Fruit fly (Drosophila melanogaster) whole organism, embryonic: ENCODE results near the gene CG34435.
A peak's percentile ranks its signal among the peaks of the same experiment; 100 is the strongest.

Experiments
- B-H1 ChIP-seq: fragments of 200-800 bp; sonication (Bioruptor generic); IDR thresholded peaks from 3 replicates; pipeline ENCODE4 v1.3.6; 2022; ENCODE audit warnings: missing biosample characterization, missing genetic modification characterization
- CG10209 ChIP-seq: fragments of 200-800 bp; sonication (Bioruptor generic); optimal IDR thresholded peaks from 3 replicates; lab custom pipeline; 2017; ENCODE audit warnings: missing biosample characterization, mild to moderate bottlenecking, missing genetic modification characterization, missing genetic modification reagents
- CG10959 ChIP-seq: fragments of 200-800 bp; sonication (Bioruptor generic); IDR thresholded peaks from 2 replicates; pipeline ENCODE4 v1.3.6; 2022; ENCODE audit warnings: missing biosample characterization, missing genetic modification characterization
- CG10979 ChIP-seq: fragments of 200-800 bp; sonication (Bioruptor generic); optimal IDR thresholded peaks from 2 replicates; lab custom pipeline; 2018; ENCODE audit warnings: missing biosample characterization, mild to moderate bottlenecking, missing genetic modification characterization, moderate library complexity
- CG11398 ChIP-seq: fragments of 200-800 bp; sonication (Bioruptor generic); optimal IDR thresholded peaks from 2 replicates; lab custom pipeline; 2016; ENCODE audit warnings: missing biosample characterization, missing genetic modification characterization
- CG1233 ChIP-seq: fragments of 200-800 bp; sonication (Bioruptor generic); optimal IDR thresholded peaks from 4 replicates; lab custom pipeline; 2018; ENCODE audit warnings: missing biosample characterization, mild to moderate bottlenecking, missing genetic modification characterization
- CG13775 ChIP-seq: fragments of 200-800 bp; sonication (Bioruptor generic); optimal IDR thresholded peaks from 3 replicates; lab custom pipeline; 2017; ENCODE audit warnings: missing biosample characterization, mild to moderate bottlenecking, missing genetic modification characterization
- CG15073 ChIP-seq: fragments of 200-800 bp; sonication (Bioruptor generic); optimal IDR thresholded peaks from 2 replicates; lab custom pipeline; 2016; ENCODE audit warnings: missing biosample characterization, missing genetic modification characterization
- CG1603 ChIP-seq: fragments of 200-800 bp; sonication (Bioruptor generic); optimal IDR thresholded peaks from 2 replicates; lab custom pipeline; 2019; ENCODE audit warnings: missing biosample characterization, mild to moderate bottlenecking, missing genetic modification characterization, moderate library complexity
- CG16815 ChIP-seq: fragments of 200-800 bp; sonication (Bioruptor generic); optimal IDR thresholded peaks from 3 replicates; lab custom pipeline; 2017; ENCODE audit warnings: missing biosample characterization, mild to moderate bottlenecking, missing genetic modification characterization
- CG16863 ChIP-seq: fragments of 200-800 bp; sonication (Bioruptor generic); optimal IDR thresholded peaks from 3 replicates; lab custom pipeline; 2016; ENCODE audit warnings: missing biosample characterization, missing genetic modification characterization
- CG18599 ChIP-seq: fragments of 200-800 bp; sonication (Bioruptor generic); optimal IDR thresholded peaks from 3 replicates; lab custom pipeline; 2017; ENCODE audit warnings: missing biosample characterization, missing genetic modification characterization, mild to moderate bottlenecking, moderate library complexity, missing genetic modification reagents
- CG2120 ChIP-seq: fragments of 200-800 bp; sonication (Bioruptor generic); optimal IDR thresholded peaks from 3 replicates; lab custom pipeline; 2016; ENCODE audit warnings: missing biosample characterization, missing genetic modification characterization
- CG30403 ChIP-seq: fragments of 200-800 bp; sonication (Bioruptor generic); optimal IDR thresholded peaks from 3 replicates; lab custom pipeline; 2016; ENCODE audit warnings: missing biosample characterization, missing genetic modification characterization
- CG30431 ChIP-seq: fragments of 200-800 bp; sonication (Bioruptor generic); optimal IDR thresholded peaks from 2 replicates; lab custom pipeline; 2017; ENCODE audit warnings: missing biosample characterization, missing genetic modification characterization
- CG32772 ChIP-seq: fragments of 200-800 bp; sonication (Bioruptor generic); IDR thresholded peaks from 2 replicates; pipeline ENCODE4 v1.3.6; 2022; ENCODE audit warnings: missing biosample characterization, missing genetic modification characterization
- CG4820 ChIP-seq: fragments of 200-800 bp; sonication (Bioruptor generic); optimal IDR thresholded peaks from 3 replicates; lab custom pipeline; 2016; ENCODE audit warnings: missing biosample characterization, missing genetic modification characterization
- CG6683 ChIP-seq: fragments of 200-800 bp; sonication (Bioruptor generic); optimal IDR thresholded peaks from 2 replicates; lab custom pipeline; 2017; ENCODE audit warnings: missing biosample characterization, mild to moderate bottlenecking, missing genetic modification characterization, missing genetic modification reagents
- CG6689 ChIP-seq: fragments of 200-800 bp; sonication (Bioruptor generic); IDR thresholded peaks from 2 replicates; pipeline ENCODE4 v1.3.6; 2022; ENCODE audit warnings: missing biosample characterization, missing genetic modification characterization
- CG7786 ChIP-seq: fragments of 200-800 bp; sonication (Bioruptor generic); optimal IDR thresholded peaks from 2 replicates; lab custom pipeline; 2016; ENCODE audit warnings: missing biosample characterization, missing genetic modification characterization
- CG8765 ChIP-seq: fragments of 200-800 bp; sonication (Bioruptor generic); IDR thresholded peaks from 2 replicates; pipeline ENCODE4 v1.3.6; 2022; ENCODE audit warnings: missing biosample characterization, missing genetic modification characterization
- CG8924 ChIP-seq: fragments of 200-800 bp; optimal IDR thresholded peaks from 3 replicates; lab custom pipeline; 2019; ENCODE audit warnings: missing biosample characterization, mild to moderate bottlenecking, missing genetic modification characterization, moderate library complexity
- CG9609 ChIP-seq: fragments of 200-800 bp; sonication (Bioruptor generic); optimal IDR thresholded peaks from 3 replicates; lab custom pipeline; 2016; ENCODE audit warnings: missing biosample characterization, missing genetic modification characterization
- Chrac-16 ChIP-seq: fragments of 200-800 bp; sonication (Bioruptor generic); optimal IDR thresholded peaks from 3 replicates; lab custom pipeline; 2016; ENCODE audit warnings: missing biosample characterization, missing genetic modification characterization
- Deaf1 ChIP-seq: fragments of 200-800 bp; optimal IDR thresholded peaks from 3 replicates; lab custom pipeline; 2019; ENCODE audit warnings: missing biosample characterization, mild to moderate bottlenecking, missing genetic modification characterization, moderate library complexity
- Doc2 ChIP-seq: fragments of 200-800 bp; sonication (Bioruptor generic); IDR thresholded peaks from 2 replicates; pipeline ENCODE4 v1.3.6; 2022; ENCODE audit warnings: missing biosample characterization, missing genetic modification characterization
- Gug ChIP-seq: fragments of 200-800 bp; sonication (Bioruptor generic); IDR thresholded peaks from 4 replicates; pipeline ENCODE4 v1.3.6; 2022; ENCODE audit warnings: missing biosample characterization, missing genetic modification characterization
- Hsf ChIP-seq: fragments of 200-800 bp; sonication (Bioruptor generic); optimal IDR thresholded peaks from 3 replicates; lab custom pipeline; 2016; ENCODE audit warnings: missing biosample characterization, missing genetic modification characterization
- Mes4 ChIP-seq: fragments of 200-800 bp; sonication (Bioruptor generic); optimal IDR thresholded peaks from 2 replicates; lab custom pipeline; 2016; ENCODE audit warnings: missing biosample characterization, missing genetic modification characterization
- Optix ChIP-seq: fragments of 200-800 bp; sonication (Bioruptor generic); IDR thresholded peaks from 3 replicates; pipeline ENCODE4 v1.3.6; 2022; ENCODE audit warnings: missing biosample characterization, missing genetic modification characterization
- Rx ChIP-seq: fragments of 200-800 bp; sonication (Bioruptor generic); IDR thresholded peaks from 2 replicates; pipeline ENCODE4 v1.3.6; 2022; ENCODE audit warnings: missing biosample characterization, missing genetic modification characterization
- Xrp1 ChIP-seq: fragments of 200-800 bp; sonication (Bioruptor generic); IDR thresholded peaks from 2 replicates; pipeline ENCODE4 v1.3.6; 2022; ENCODE audit warnings: missing biosample characterization, missing genetic modification characterization
- az2 ChIP-seq: fragments of 200-800 bp; sonication (Bioruptor generic); optimal IDR thresholded peaks from 3 replicates; lab custom pipeline; 2016; ENCODE audit warnings: missing biosample characterization, missing genetic modification characterization
- bcd ChIP-seq: fragments of 200-800 bp; sonication (Bioruptor generic); optimal IDR thresholded peaks from 2 replicates; lab custom pipeline; 2017; ENCODE audit warnings: missing biosample characterization, mild to moderate bottlenecking, missing genetic modification characterization
- ci ChIP-seq: fragments of 200-800 bp; sonication (Bioruptor generic); IDR thresholded peaks from 3 replicates; pipeline ENCODE4 v1.3.6; 2022; ENCODE audit warnings: missing biosample characterization, missing genetic modification characterization
- croc ChIP-seq: fragments of 200-800 bp; sonication (Bioruptor generic); conservative IDR thresholded peaks from 3 replicates; pipeline ENCODE4 v1.3.6; 2022; ENCODE audit warnings: missing biosample characterization, missing genetic modification characterization
- dan ChIP-seq: fragments of 200-800 bp; sonication (Bioruptor generic); IDR thresholded peaks from 2 replicates; pipeline ENCODE4 v1.3.6; 2022; ENCODE audit warnings: missing biosample characterization, missing genetic modification characterization
- disco-r ChIP-seq: fragments of 200-800 bp; sonication (Bioruptor generic); optimal IDR thresholded peaks from 2 replicates; lab custom pipeline; 2016; ENCODE audit warnings: missing biosample characterization, missing genetic modification characterization
- dmrt11E ChIP-seq: fragments of 200-800 bp; sonication (Bioruptor generic); optimal IDR thresholded peaks from 3 replicates; lab custom pipeline; 2018; ENCODE audit warnings: missing biosample characterization, mild to moderate bottlenecking, missing genetic modification characterization, moderate library complexity
- fd96Cb ChIP-seq: fragments of 200-800 bp; sonication (Bioruptor generic); optimal IDR thresholded peaks from 2 replicates; lab custom pipeline; 2018; ENCODE audit warnings: missing biosample characterization, mild to moderate bottlenecking, missing genetic modification characterization, moderate library complexity
- gem ChIP-seq: fragments of 200-800 bp; sonication (Bioruptor generic); optimal IDR thresholded peaks from 2 replicates; lab custom pipeline; 2019; ENCODE audit warnings: missing biosample characterization, mild to moderate bottlenecking, missing genetic modification characterization, moderate library complexity
- ham ChIP-seq: fragments of 200-800 bp; sonication (Bioruptor generic); IDR thresholded peaks from 2 replicates; pipeline ENCODE4 v1.3.6; 2022; ENCODE audit warnings: missing biosample characterization, missing genetic modification characterization
- lmd ChIP-seq: fragments of 200-800 bp; sonication (Bioruptor generic); IDR thresholded peaks from 2 replicates; pipeline ENCODE4 v1.3.6; 2022; ENCODE audit warnings: missing biosample characterization, missing genetic modification characterization
- mam ChIP-seq: fragments of 200-800 bp; sonication (Bioruptor generic); optimal IDR thresholded peaks from 3 replicates; lab custom pipeline; 2016; ENCODE audit warnings: missing biosample characterization, missing genetic modification characterization
- nmo ChIP-seq: fragments of 200-800 bp; sonication (Bioruptor generic); optimal IDR thresholded peaks from 2 replicates; lab custom pipeline; 2018; ENCODE audit warnings: missing biosample characterization, mild to moderate bottlenecking, missing genetic modification characterization, moderate library complexity
- prd ChIP-seq, 3 experiments: fragments of >200 bp in 2 of 3; fragments of 200-800 bp in 1 of 3; sonication (Bioruptor generic) in 1 of 3; optimal IDR thresholded peaks in 2 of 3; IDR thresholded peaks in 1 of 3; 2 replicates in 2 of 3; 3 replicates in 1 of 3; pipeline versions ENCODE4 v1.3.6 to Lab custom; 2017 to 2022; ENCODE audit warnings: missing biosample characterization in 1 of 3, missing genetic modification characterization in 1 of 3
- ranshi ChIP-seq: fragments of 200-800 bp; sonication (Bioruptor generic); IDR thresholded peaks from 2 replicates; pipeline ENCODE4 v1.3.6; 2022; ENCODE audit warnings: missing biosample characterization, missing genetic modification characterization
- run ChIP-seq: fragments of 200-800 bp; sonication (Bioruptor generic); optimal IDR thresholded peaks from 3 replicates; lab custom pipeline; 2018; ENCODE audit warnings: missing biosample characterization, mild to moderate bottlenecking, missing genetic modification characterization
- slbo ChIP-seq: fragments of 200-800 bp; sonication (Bioruptor generic); IDR thresholded peaks from 2 replicates; pipeline ENCODE4 v1.3.6; 2022; ENCODE audit warnings: missing biosample characterization, missing genetic modification characterization
- slp2 ChIP-seq: fragments of 200-800 bp; sonication (Bioruptor generic); optimal IDR thresholded peaks from 2 replicates; lab custom pipeline; 2016; ENCODE audit warnings: missing biosample characterization, missing genetic modification characterization
- zfh1 ChIP-seq: fragments of 200-800 bp; sonication (Bioruptor generic); IDR thresholded peaks from 3 replicates; pipeline ENCODE4 v1.3.6; 2022; ENCODE audit warnings: missing biosample characterization, missing genetic modification characterization

The CG34435 gene

DNA sequence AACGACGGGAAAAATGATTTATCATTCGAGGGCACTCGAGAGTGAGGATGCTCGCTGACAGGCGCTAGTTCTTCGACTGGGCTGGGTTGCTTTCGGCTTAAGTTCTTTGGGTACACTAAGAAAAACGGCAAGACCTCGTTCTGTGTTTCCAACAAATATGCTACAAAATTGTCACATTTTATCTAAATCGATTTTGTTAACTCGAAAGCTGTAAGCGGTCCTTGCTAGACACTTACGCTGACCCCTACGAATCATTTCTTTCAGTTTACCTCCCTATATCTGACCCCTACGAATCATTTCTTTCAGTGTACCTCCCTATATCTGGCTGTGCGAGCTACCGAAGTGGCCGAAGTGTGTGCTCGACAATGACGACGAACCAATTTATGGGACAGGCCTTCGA lies 50.3 kb downstream of the CG34435 start (continued):
- TF ChIP-seq run (tag; lab: Kevin White, UChicago): no peak
- TF ChIP-seq CG2120 (GFP tag; lab: Kevin White, UChicago): peak; percentile 4
- TF ChIP-seq CG10209 (GFP tag; lab: Kevin White, UChicago): peak; percentile 5
- peak; percentile 67; the same call in 2 of the 3 replicates for TF ChIP-seq zfh1 (GFP tag; lab: Robert Waterston, UW)
- TF ChIP-seq slp2 (GFP tag; lab: Kevin White, UChicago): no peak
- peak; percentile 1 for TF ChIP-seq CG9609 (GFP tag; lab: Kevin White, UChicago)
- no peak for TF ChIP-seq fd96Cb (tag; lab: Kevin White, UChicago)
- peak; percentile 42 for TF ChIP-seq gem (tag; lab: Kevin White, UChicago)
- peak; percentile 6 for TF ChIP-seq disco-r (GFP tag; lab: Kevin White, UChicago)
- TF ChIP-seq lmd (GFP tag; lab: Robert Waterston, UW): peak; percentile 25; the same call in 1 of the 2 replicates
- peak; percentile 32 for TF ChIP-seq CG30403 (GFP tag; lab: Kevin White, UChicago)
- TF ChIP-seq CG6683 (GFP tag; lab: Kevin White, UChicago): no peak
- 0 out of 2 replicates have a peak, but pooled peaks have one; percentile 4 for TF ChIP-seq Rx
- TF ChIP-seq B-H1: no peak
- TF ChIP-seq dan (GFP tag; lab: Robert Waterston, UW): 0 out of 2 replicates have a peak, but pooled peaks have one; percentile 17
- 0 out of 2 replicates have a peak, but pooled peaks have one; percentile 28 for TF ChIP-seq CG6689 (GFP tag; lab: Robert Waterston, UW)
- TF ChIP-seq CG1603 (tag; lab: Kevin White, UChicago): peak; percentile 59
- peak; percentile 22 for TF ChIP-seq CG18599
- TF ChIP-seq Doc2 (GFP tag; lab: Robert Waterston, UW): no peak
- peak; percentile 56 for TF ChIP-seq Xrp1 (GFP tag; lab: Robert Waterston, UW)
- peak; percentile 1 for TF ChIP-seq CG30431
- TF ChIP-seq CG32772: no peak
- no peak for TF ChIP-seq CG1233
- peak; percentile 19 for TF ChIP-seq CG16863
- peak; percentile 18; the same call in 1 of the 2 replicates for TF ChIP-seq CG10959 (GFP tag; lab: Robert Waterston, UW)
- TF ChIP-seq CG11398: no peak
- peak; percentile 39; the same call in 1 of the 2 replicates for TF ChIP-seq slbo
- TF ChIP-seq CG7786: peak; percentile 7
- TF ChIP-seq mam (GFP tag; lab: Kevin White, UChicago): peak; percentile 2
- TF ChIP-seq CG8765 (GFP tag; lab: Robert Waterston, UW): peak; percentile 64; the same call in 1 of the 2 replicates
- no peak for TF ChIP-seq bcd (GFP tag; lab: Kevin White, UChicago)
- TF ChIP-seq nmo (GFP tag; lab: Kevin White, UChicago): peak; percentile 11
- TF ChIP-seq ham (GFP tag; lab: Robert Waterston, UW): no peak
- TF ChIP-seq ranshi: peak; percentile 14; the same call in 1 of the 2 replicates
- TF ChIP-seq croc (GFP tag; lab: Robert Waterston, UW): no peak; the same call in 2 of the 3 replicates
- TF ChIP-seq CG15073 (GFP tag; lab: Kevin White, UChicago): no peak
- TF ChIP-seq prd (optimal IDR thresholded peaks at IDR 0.05; lab: Kevin White, UChicago): no peak
- peak; percentile 75 for TF ChIP-seq prd (GFP tag; IDR thresholded peaks at IDR 0.05; lab: Robert Waterston, UW)
- peak; percentile 35 for TF ChIP-seq CG16815 (GFP tag; lab: Kevin White, UChicago)
- TF ChIP-seq Chrac-16 (GFP tag; lab: Kevin White, UChicago): peak; percentile 40
- TF ChIP-seq ci (GFP tag; lab: Robert Waterston, UW): no peak
- TF ChIP-seq CG8924 (tag; lab: Kevin White, UChicago): peak; percentile 19
- peak; percentile 40 for TF ChIP-seq Deaf1 (tag; lab: Kevin White, UChicago)
- peak; percentile 15 for TF ChIP-seq az2 (GFP tag; lab: Kevin White, UChicago)
- TF ChIP-seq Gug (GFP tag; lab: Robert Waterston, UW): 0 out of 4 replicates have a peak, but pooled peaks have one; percentile 3
- peak; percentile 21 for TF ChIP-seq CG4820 (GFP tag; lab: Kevin White, UChicago)
- peak; percentile 27 for TF ChIP-seq CG10979 (tag; lab: Kevin White, UChicago)
- TF ChIP-seq Mes4 (GFP tag; lab: Kevin White, UChicago): peak; percentile 18
- peak; percentile 41; the same call in 1 of the 3 replicates for TF ChIP-seq Optix (GFP tag; lab: Robert Waterston, UW)
- TF ChIP-seq dmrt11E (tag; lab: Kevin White, UChicago): peak; percentile 61
- TF ChIP-seq Hsf (GFP tag; lab: Kevin White, UChicago): peak; percentile 30
- TF ChIP-seq CG13775: peak; percentile 14
